Worm (Caenorhabditis elegans) whole organism, L4 larva: ENCODE results near the gene C49C8.2.

Source experiments
- ama-1 ChIP-seq: fragments of 150-350 bp; optimal IDR thresholded peaks from 2 replicates; lab custom pipeline; 2014; ENCODE audit warnings: inconsistent platforms, mixed read lengths
- ces-1 ChIP-seq: fragments of 150-350 bp; sonication (generic microtip); optimal IDR thresholded peaks from 4 replicates; lab custom pipeline; 2014; ENCODE audit warnings: missing biosample characterization, missing genetic modification reagents, missing genetic modification characterization
- fkh-10 ChIP-seq: fragments of 150-350 bp; optimal IDR thresholded peaks from 2 replicates; lab custom pipeline; 2014; ENCODE audit warnings: missing biosample characterization, missing genetic modification reagents, missing genetic modification characterization
- hif-1 ChIP-seq, 2 experiments: sonication (generic microtip); optimal IDR thresholded peaks; 2 replicates each; lab custom pipeline; 2016 to 2017; ENCODE audit warnings: missing compliant biosample characterization in 2 of 2, missing genetic modification characterization in 2 of 2, missing genetic modification reagents in 2 of 2, missing genotype in 2 of 2, mild to moderate bottlenecking in 1 of 2
- lin-39 ChIP-seq: fragments of 150-350 bp; optimal IDR thresholded peaks from 2 replicates; lab custom pipeline; 2014; ENCODE audit warnings: missing biosample characterization, missing genetic modification reagents, missing genetic modification characterization
- nhr-237 ChIP-seq: sonication (generic microtip); optimal IDR thresholded peaks from 2 replicates; lab custom pipeline; 2017; ENCODE audit warnings: missing biosample characterization, missing genetic modification characterization
- tag-97 ChIP-seq: fragments of 200-800 bp; sonication (Bioruptor generic); IDR thresholded peaks from 2 replicates; pipeline ENCODE4 v1.3.6; 2022; ENCODE audit warnings: missing genetic modification characterization, missing compliant biosample characterization
- unc-39 ChIP-seq: sonication (generic microtip); optimal IDR thresholded peaks from 2 replicates; lab custom pipeline; 2017; ENCODE audit warnings: missing biosample characterization, missing genetic modification characterization
- unc-62 ChIP-seq, 3 experiments: fragments of 150-350 bp in 1 of 3; sonication (generic microtip); optimal IDR thresholded peaks in 2 of 3; peaks in 1 of 3; 1 replicate in 1 of 3; 2 replicates in 2 of 3; lab custom pipeline; 2014 to 2017; ENCODE audit warnings: missing biosample characterization in 3 of 3, missing genetic modification characterization in 3 of 3, missing genetic modification reagents in 3 of 3, missing genotype in 1 of 3
- vab-7 ChIP-seq: fragments of 200-800 bp; sonication (Bioruptor generic); IDR thresholded peaks from 2 replicates; pipeline ENCODE4 v1.3.6; 2022; ENCODE audit warnings: missing genetic modification reagents, missing genetic modification characterization, missing compliant biosample characterization

DNA sequence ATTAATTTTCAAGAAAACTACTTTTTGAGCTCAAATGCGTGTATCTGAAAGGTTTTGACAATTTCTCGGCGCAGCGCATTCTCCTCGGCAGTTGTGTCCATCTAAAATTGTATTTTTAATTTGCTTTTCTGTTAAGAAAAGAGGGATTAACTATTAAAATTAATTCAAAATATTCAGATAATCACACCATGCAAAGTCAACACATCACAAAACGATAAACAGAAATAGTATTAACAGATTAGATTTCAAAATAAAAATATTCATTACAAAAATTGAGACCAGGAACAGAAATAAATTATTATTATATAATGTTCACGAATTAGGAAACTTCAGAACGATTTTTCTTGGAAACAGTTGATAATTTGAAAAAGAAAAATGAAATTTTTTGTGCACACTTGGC lies 35.6 kb downstream of the C49C8.2 start, which contains the start of gene pole-2:
- TF ChIP-seq lin-39, result no peak
- no peak for TF ChIP-seq unc-62 (GFP tag; optimal IDR thresholded peaks at IDR 0.05 in 1 of 2; lab: Kevin White, UChicago)
- no peak for TF ChIP-seq unc-62 (tag; optimal IDR thresholded peaks at IDR 0.05; lab: Kevin White, UChicago)
- no peak for TF ChIP-seq tag-97
- no peak for TF ChIP-seq nhr-237
- no peak for TF ChIP-seq ces-1 (GFP tag; lab: Kevin White, UChicago)
- TF ChIP-seq fkh-10 (GFP tag; lab: Kevin White, UChicago), result no peak
- no peak for TF ChIP-seq unc-39
- no peak for TF ChIP-seq hif-1 (tag; optimal IDR thresholded peaks at IDR 0.05; lab: Kevin White, UChicago)
- no peak for TF ChIP-seq vab-7 (GFP tag; lab: Robert Waterston, UW)
- TF ChIP-seq ama-1 (lab: Kevin White, UChicago), result no peak
